Fruit fly (Drosophila melanogaster): ENCODE results near the gene Nf-YC.
A peak's percentile ranks its signal among the peaks of the same experiment; 100 is the strongest.

The Nf-YC gene

dm6 chrX:6854563-6854962 lies 33.8 kb upstream of the Nf-YC start (continued):
- TF ChIP-seq Blimp-1 (GFP tag; optimal IDR thresholded peaks at IDR 0.05) (no peak), salr (GFP tag; optimal IDR thresholded peaks at IDR 0.05) (peak; percentile 42 to 67), CG34406 (GFP tag; optimal IDR thresholded peaks at IDR 0.05) (peak; percentile 62), Ets21C (GFP tag; optimal IDR thresholded peaks at IDR 0.05) (peak; percentile 25), Eip75B (GFP tag; optimal IDR thresholded peaks at IDR 0.05) (peak; percentile 74), CG8632 (GFP tag; optimal IDR thresholded peaks at IDR 0.05) (peak; percentile 67), CG31627 (GFP tag; optimal IDR thresholded peaks at IDR 0.05) (peak; percentile 50), esn (GFP tag; optimal IDR thresholded peaks at IDR 0.05) (peak; percentile 74), achi (GFP tag; optimal IDR thresholded peaks at IDR 0.05) (peak; percentile 78), Ets96B (tag; optimal IDR thresholded peaks at IDR 0.05) (peak; percentile 71), dsx (GFP tag; optimal IDR thresholded peaks at IDR 0.05; ENCODE audit: poor library complexity, severe bottlenecking) (peak; percentile 56), CG6792 (GFP tag; optimal IDR thresholded peaks at IDR 0.05) (peak; percentile 68), topi (GFP tag; optimal IDR thresholded peaks at IDR 0.05) (peak; percentile 68), dac (GFP tag; optimal IDR thresholded peaks at IDR 0.05) (peak; percentile 76), CG10631 (GFP tag; optimal IDR thresholded peaks at IDR 0.05) (peak; percentile 67), Lpt (GFP tag; optimal IDR thresholded peaks at IDR 0.05) (peak; percentile 67), Gug (GFP tag; IDR thresholded peaks at IDR 0.05) (peak; percentile 73), fd59A (GFP tag; optimal IDR thresholded peaks at IDR 0.05) (peak; percentile 60), svp (GFP tag) (peak; percentile 50), CG6163 (GFP tag; IDR thresholded peaks at IDR 0.05) (peak; percentile 88), CG6808 (GFP tag; optimal IDR thresholded peaks at IDR 0.05) (peak; percentile 50)

dm6 chrX:6853384-6853783 lies 32.7 kb upstream of the Nf-YC start:
- TF ChIP-seq ss (GFP tag; optimal IDR thresholded peaks at IDR 0.05) (peak; percentile 74 to 83), CG3919 (GFP tag; optimal IDR thresholded peaks at IDR 0.05) (no peak), CG6276 (GFP tag; optimal IDR thresholded peaks at IDR 0.05) (peak; percentile 20), Eip75B (GFP tag; optimal IDR thresholded peaks at IDR 0.05) (no peak), CG1621 (tag; optimal IDR thresholded peaks at IDR 0.05) (peak; percentile 65), eg (GFP tag; IDR thresholded peaks at IDR 0.05) (0 out of 3 replicates have a peak, but pooled peaks have one; percentile 17), Hr39 (GFP tag; optimal IDR thresholded peaks at IDR 0.05) (no peak), CG16779 (tag; optimal IDR thresholded peaks at IDR 0.05) (no peak), CG6854 (GFP tag; optimal IDR thresholded peaks at IDR 0.05) (peak; percentile 11), Met (GFP tag; optimal IDR thresholded peaks at IDR 0.05) (no peak), topi (GFP tag; optimal IDR thresholded peaks at IDR 0.05) (no peak), CG31627 (GFP tag; optimal IDR thresholded peaks at IDR 0.05) (no peak), salr (GFP tag; optimal IDR thresholded peaks at IDR 0.05) (peak in 1 of 2 experiments; percentile 23), CG9139 (GFP tag; optimal IDR thresholded peaks at IDR 0.05) (peak; percentile 38), Gug (GFP tag; IDR thresholded peaks at IDR 0.05) (peak; percentile 31; the same call in 1 of the 2 replicates), spab (GFP tag; optimal IDR thresholded peaks at IDR 0.05) (no peak), Sox102F (GFP tag; optimal IDR thresholded peaks at IDR 0.05) (peak; percentile 6), CG15336 (GFP tag; IDR thresholded peaks at IDR 0.05) (peak; percentile 30; the same call in 1 of the 2 replicates), svp (GFP tag) (peak; percentile 38), Eip78C (GFP tag) (peak; percentile 69), CG6792 (GFP tag; optimal IDR thresholded peaks at IDR 0.05) (no peak), vri (GFP tag; optimal IDR thresholded peaks at IDR 0.05) (no peak), CG6163 (GFP tag; IDR thresholded peaks at IDR 0.05) (0 out of 3 replicates have a peak, but pooled peaks have one; percentile 47), CG8119 (GFP tag; IDR thresholded peaks at IDR 0.05) (peak; percentile 52; the same call in 2 of the 3 replicates), dsx (GFP tag; optimal IDR thresholded peaks at IDR 0.05; ENCODE audit: poor library complexity, severe bottlenecking) (peak; percentile 40), Ets21C (GFP tag; optimal IDR thresholded peaks at IDR 0.05) (no peak), Sox15 (GFP tag; optimal IDR thresholded peaks at IDR 0.05) (no peak), CG10631 (GFP tag; optimal IDR thresholded peaks at IDR 0.05) (no peak), CG6808 (GFP tag; optimal IDR thresholded peaks at IDR 0.05) (peak; percentile 54), net (GFP tag; optimal IDR thresholded peaks at IDR 0.05) (no peak), Hr4 (GFP tag; optimal IDR thresholded peaks at IDR 0.05) (no peak), Lpt (GFP tag; optimal IDR thresholded peaks at IDR 0.05) (no peak), fkh (GFP tag; optimal IDR thresholded peaks at IDR 0.05) (peak; percentile 43), dac (GFP tag; optimal IDR thresholded peaks at IDR 0.05) (no peak)
